Worm (Caenorhabditis elegans): Measurements from ENCODE around the gene mrps-16.

Gene mrps-16

ce11 chrII:5447381-5447780 lies 26.8 kb upstream of the mrps-16 start, which contains the start of gene cex-1:
Gene cex-1 (plus strand): TSS chrII:5447681.
- TF ChIP-seq R02D3.7 (tag; optimal IDR thresholded peaks at IDR 0.05): no peak
- TF ChIP-seq lin-15B (tag; optimal IDR thresholded peaks at IDR 0.05): no peak
- no peak for TF ChIP-seq snpc-4 (tag; optimal IDR thresholded peaks at IDR 0.05)
- no peak for TF ChIP-seq ceh-44 (GFP tag; IDR thresholded peaks at IDR 0.05)
- TF ChIP-seq nhr-42 (GFP tag; IDR thresholded peaks at IDR 0.05): no peak
- no peak for TF ChIP-seq dpl-1 (GFP tag; optimal IDR thresholded peaks at IDR 0.05)
- no peak for TF ChIP-seq Y75B8A.6 (GFP tag; IDR thresholded peaks at IDR 0.05)
- no peak for TF ChIP-seq hlh-11 (tag; optimal IDR thresholded peaks at IDR 0.05)
- no peak for TF ChIP-seq pqm-1 (tag; optimal IDR thresholded peaks at IDR 0.05)
- no peak for TF ChIP-seq saeg-2 (GFP tag; IDR thresholded peaks at IDR 0.05)
- TF ChIP-seq dmd-8 (GFP tag; IDR thresholded peaks at IDR 0.05): no peak
- TF ChIP-seq lir-3 (tag; optimal IDR thresholded peaks at IDR 0.05): no peak
- TF ChIP-seq nhr-10 (tag; optimal IDR thresholded peaks at IDR 0.05): no peak
- TF ChIP-seq ctbp-1 (GFP tag; IDR thresholded peaks at IDR 0.05): no peak

ce11 chrII:5449219-5449618 lies 25.0 kb upstream of the mrps-16 start:
- peak; percentile 52 for TF ChIP-seq mxl-3 (GFP tag; optimal IDR thresholded peaks at IDR 0.05)
- no peak for TF ChIP-seq zip-11 (GFP tag; IDR thresholded peaks at IDR 0.05)
- no peak for TF ChIP-seq mxl-2 (GFP tag; conservative IDR thresholded peaks at IDR 0.05)
- no peak for TF ChIP-seq mdl-1 (tag; optimal IDR thresholded peaks at IDR 0.05)
- peak in 1 of 2 experiments; percentile 87 for TF ChIP-seq daf-16 (GFP tag; optimal IDR thresholded peaks at IDR 0.05)
- no peak for TF ChIP-seq daf-16 (tag; optimal IDR thresholded peaks at IDR 0.05)

ce11 chrII:5449620-5450019 lies 24.6 kb upstream of the mrps-16 start:
- TF ChIP-seq ZK337.2 (GFP tag; IDR thresholded peaks at IDR 0.05) (no peak), nhr-28 (tag; optimal IDR thresholded peaks at IDR 0.05) (peak; percentile 79), unc-62 (GFP tag; optimal IDR thresholded peaks at IDR 0.05 in 1 of 2) (peak in 1 of 2 experiments; percentile 82), unc-62 (tag; optimal IDR thresholded peaks at IDR 0.05) (no peak)

ce11 chrII:5451278-5451677 lies 22.9 kb upstream of the mrps-16 start:
- TF ChIP-seq mep-1 (tag; optimal IDR thresholded peaks at IDR 0.05) (no peak), nhr-25 (tag; optimal IDR thresholded peaks at IDR 0.05; ENCODE audit: borderline replicate concordance, insufficient read depth) (no peak), spr-1 (tag; optimal IDR thresholded peaks at IDR 0.05) (no peak), aha-1 (tag) (peak; percentile 82)

ce11 chrII:5453547-5453946 lies 20.6 kb upstream of the mrps-16 start, which contains the start of gene dhs-5:
Gene dhs-5 (plus strand): TSS chrII:5453847.
- no peak for TF ChIP-seq spr-3 (GFP tag; optimal IDR thresholded peaks at IDR 0.05)
- TF ChIP-seq zag-1 (tag; optimal IDR thresholded peaks at IDR 0.05): no peak
- no peak for TF ChIP-seq ceh-82 (tag; optimal IDR thresholded peaks at IDR 0.05)
- TF ChIP-seq daf-8 (GFP tag; IDR thresholded peaks at IDR 0.05): no peak
- TF ChIP-seq ceh-28 (tag; optimal IDR thresholded peaks at IDR 0.05): no peak
- no peak for TF ChIP-seq zfp-2 (tag; optimal IDR thresholded peaks at IDR 0.05)
- no peak for TF ChIP-seq jun-1 (tag; optimal IDR thresholded peaks at IDR 0.05)
- no peak for TF ChIP-seq pha-4 (GFP tag; IDR thresholded peaks at IDR 0.05)
- TF ChIP-seq pha-4 (tag; optimal IDR thresholded peaks at IDR 0.05): no peak
- TF ChIP-seq hlh-30 (tag; optimal IDR thresholded peaks at IDR 0.05; ENCODE audit: insufficient read depth): no peak
- no peak for TF ChIP-seq F37D6.2 (tag; optimal IDR thresholded peaks at IDR 0.05)
- TF ChIP-seq egl-27 (tag; optimal IDR thresholded peaks at IDR 0.05): no peak

Data from whole organism, L4 larva.